Worm (Caenorhabditis elegans): ENCODE measurements around the gene klo-2.
A peak's percentile ranks its signal among the peaks of the same experiment; 100 is the strongest.

The klo-2 gene

ce11 chrIII:2473554-2473953 is 27.5 kb downstream of the klo-2 start, which contains the start of gene smg-6:
smg-6 (plus strand) TSS chrIII:2473854.
- TF ChIP-seq ztf-11 (tag; optimal IDR thresholded peaks at IDR 0.05) (no peak), nhr-237 (tag; optimal IDR thresholded peaks at IDR 0.05) (no peak), R02D3.7 (tag; optimal IDR thresholded peaks at IDR 0.05) (no peak), zag-1 (tag; optimal IDR thresholded peaks at IDR 0.05) (no peak), nhr-12 (tag; optimal IDR thresholded peaks at IDR 0.05) (no peak), ztf-4 (tag; optimal IDR thresholded peaks at IDR 0.05) (no peak), sea-2 (GFP tag; optimal IDR thresholded peaks at IDR 0.05) (no peak), elt-3 (tag; optimal IDR thresholded peaks at IDR 0.05) (no peak), nhr-43 (tag; optimal IDR thresholded peaks at IDR 0.05; ENCODE audit: poor library complexity, severe bottlenecking) (no peak), mml-1 (tag; optimal IDR thresholded peaks at IDR 0.05) (no peak), fkh-10 (GFP tag; optimal IDR thresholded peaks at IDR 0.05) (no peak), nhr-76 (tag; optimal IDR thresholded peaks at IDR 0.05) (no peak), pqm-1 (tag; optimal IDR thresholded peaks at IDR 0.05) (no peak), ama-1 (optimal IDR thresholded peaks at IDR 0.05) (no peak), ceh-16 (tag; optimal IDR thresholded peaks at IDR 0.05) (no peak), nhr-25 (tag; optimal IDR thresholded peaks at IDR 0.05) (no peak), nhr-77 (tag; optimal IDR thresholded peaks at IDR 0.05) (no peak)

- no peak for TF ChIP-seq unc-62 (GFP tag; optimal IDR thresholded peaks at IDR 0.05)
- TF ChIP-seq sea-2 (GFP tag; optimal IDR thresholded peaks at IDR 0.05), result no peak
Observed at ce11 chrIII:2474781-2475180, 28.8 kb downstream of the klo-2 start.

DNA sequence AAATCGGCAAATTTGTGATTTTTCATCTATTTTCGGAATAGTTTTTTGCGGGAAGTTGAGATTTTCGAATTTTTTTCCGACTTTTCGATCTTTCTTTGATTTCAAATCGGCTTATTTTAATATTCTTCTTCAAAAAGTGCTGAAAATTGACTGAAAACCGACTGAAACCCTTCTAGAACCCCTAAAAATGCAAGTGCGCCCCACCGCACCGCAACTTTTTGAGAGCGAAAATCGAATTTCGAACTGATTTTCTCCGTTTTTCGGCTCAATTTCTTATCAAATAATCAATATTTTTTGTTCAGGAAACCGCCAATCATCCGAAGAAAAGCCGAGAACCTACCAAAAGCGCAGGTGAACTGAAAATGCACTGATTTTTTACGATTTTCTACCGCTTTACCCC is 31.3 kb downstream of the klo-2 start:
- TF ChIP-seq unc-62 (GFP tag; optimal IDR thresholded peaks at IDR 0.05) (no peak), aly-2 (tag; optimal IDR thresholded peaks at IDR 0.05) (no peak), daf-12 (tag; optimal IDR thresholded peaks at IDR 0.05) (no peak), ceh-9 (tag; optimal IDR thresholded peaks at IDR 0.05) (no peak), fkh-10 (GFP tag; optimal IDR thresholded peaks at IDR 0.05) (no peak), elt-2 (tag; optimal IDR thresholded peaks at IDR 0.05) (no peak), fos-1 (tag; optimal IDR thresholded peaks at IDR 0.05) (no peak), lin-15B (tag; optimal IDR thresholded peaks at IDR 0.05) (no peak)

ce11 chrIII:2478605-2479004 is 32.6 kb downstream of the klo-2 start:
- TF ChIP-seq ceh-28 (tag; optimal IDR thresholded peaks at IDR 0.05) (peak; percentile 97), egl-27 (tag; optimal IDR thresholded peaks at IDR 0.05) (no peak)

DNA sequence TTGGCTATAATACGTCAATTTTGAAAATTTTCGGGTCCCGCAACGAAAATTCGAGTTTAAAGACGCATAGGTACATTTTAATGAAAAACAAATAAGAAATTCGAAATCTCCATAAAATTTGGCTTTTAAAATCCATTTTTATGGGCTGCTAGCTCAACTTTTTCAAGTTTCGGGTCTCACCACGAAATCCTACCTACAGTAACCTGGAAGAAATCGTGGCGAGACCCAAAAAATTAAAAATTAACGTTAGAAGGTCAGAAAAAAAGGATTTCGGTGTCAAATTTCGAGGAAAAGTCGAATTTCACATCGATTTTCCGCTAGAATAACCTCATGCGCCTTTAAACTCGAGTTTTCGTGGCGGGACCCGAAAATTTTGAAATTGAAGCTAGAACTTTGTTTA is 36.2 kb downstream of the klo-2 start:
- no peak for TF ChIP-seq egl-27 (tag; optimal IDR thresholded peaks at IDR 0.05)

DNA sequence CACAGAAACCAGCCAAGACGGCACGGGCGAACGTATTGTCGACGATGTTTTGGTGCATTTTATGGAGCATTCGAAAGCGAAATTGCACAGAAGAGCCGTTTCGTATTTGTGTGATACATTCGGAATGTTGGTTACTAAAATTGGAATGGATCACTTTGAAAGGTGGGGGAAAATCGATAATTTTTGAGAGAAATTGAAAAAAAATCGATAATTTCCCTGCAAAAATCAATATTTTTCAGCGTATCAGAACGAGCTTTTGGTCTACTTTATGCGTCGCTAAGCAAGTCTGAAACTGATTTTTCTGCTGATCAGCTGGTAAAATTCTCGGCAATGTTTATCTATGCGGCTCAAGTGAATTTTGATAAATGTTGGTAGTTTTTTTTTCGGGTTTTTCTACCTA is 36.7 kb downstream of the klo-2 start:
- TF ChIP-seq nhr-11 (tag; optimal IDR thresholded peaks at IDR 0.05) (no peak), ceh-28 (tag; optimal IDR thresholded peaks at IDR 0.05) (peak; percentile 78)

DNA sequence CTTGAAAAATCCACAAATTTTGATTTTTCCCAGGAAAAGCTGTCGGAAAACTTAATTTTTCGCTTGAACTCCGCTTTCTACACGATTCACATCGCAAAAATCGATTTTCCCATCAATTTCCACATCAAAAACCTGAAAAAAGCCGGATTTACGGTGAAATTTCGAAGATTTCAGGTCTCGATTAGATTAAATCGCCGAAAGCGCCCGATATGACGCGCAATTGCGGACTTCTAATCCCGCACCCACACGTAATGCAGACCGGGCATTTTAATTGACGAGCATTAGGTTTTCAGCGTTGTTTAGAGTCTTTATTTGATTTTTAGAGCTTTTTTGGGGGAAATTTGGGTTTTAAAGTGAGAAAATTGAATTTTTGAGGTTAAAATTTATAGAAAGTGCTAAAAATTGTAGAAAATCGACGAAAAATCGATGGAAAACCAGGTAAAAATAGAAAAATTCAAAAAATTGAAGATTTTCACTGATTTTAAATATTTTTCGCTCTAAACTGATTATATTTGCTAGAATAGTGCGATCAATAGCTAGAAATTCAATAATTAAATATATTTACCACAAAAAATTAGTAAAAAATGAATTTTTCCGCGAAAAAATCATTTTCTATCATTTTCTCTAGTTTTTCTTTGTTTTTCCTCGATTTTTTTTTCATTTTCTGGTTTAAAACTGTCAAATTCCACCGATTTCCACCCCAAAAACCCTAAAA is 41.2 kb downstream of the klo-2 start, which contains the start of gene Y54F10AL.1:
Gene Y54F10AL.1, plus strand, starts transcription at position 665 of the 715 bp plus-strand sequence.
- TF ChIP-seq nfya-1 (tag; optimal IDR thresholded peaks at IDR 0.05; ENCODE audit: insufficient read depth) (peak; percentile 2), nhr-67 (tag; optimal IDR thresholded peaks at IDR 0.05) (no peak), nhr-76 (tag; optimal IDR thresholded peaks at IDR 0.05) (no peak), tbx-2 (tag; optimal IDR thresholded peaks at IDR 0.05) (no peak), aly-2 (tag; optimal IDR thresholded peaks at IDR 0.05) (no peak), mml-1 (tag; optimal IDR thresholded peaks at IDR 0.05) (no peak), sea-2 (GFP tag; optimal IDR thresholded peaks at IDR 0.05) (no peak), lin-15B (tag; optimal IDR thresholded peaks at IDR 0.05) (peak; percentile 39), ama-1 (optimal IDR thresholded peaks at IDR 0.05) (no peak), ceh-16 (tag; optimal IDR thresholded peaks at IDR 0.05) (no peak), pha-4 (tag; optimal IDR thresholded peaks at IDR 0.05) (no peak), skn-1 (tag; optimal IDR thresholded peaks at IDR 0.05) (no peak), eor-1 (tag; optimal IDR thresholded peaks at IDR 0.05) (no peak), elt-3 (tag; optimal IDR thresholded peaks at IDR 0.05) (no peak), nhr-28 (tag; optimal IDR thresholded peaks at IDR 0.05) (no peak), nhr-12 (tag; optimal IDR thresholded peaks at IDR 0.05) (no peak), nhr-43 (tag; optimal IDR thresholded peaks at IDR 0.05; ENCODE audit: poor library complexity, severe bottlenecking) (no peak), egl-5 (tag; optimal IDR thresholded peaks at IDR 0.05) (no peak), fos-1 (tag; optimal IDR thresholded peaks at IDR 0.05) (no peak), ZK546.5 (tag; optimal IDR thresholded peaks at IDR 0.05) (no peak), snpc-4 (tag; optimal IDR thresholded peaks at IDR 0.05) (no peak), mdl-1 (tag; optimal IDR thresholded peaks at IDR 0.05) (no peak), nhr-23 (tag; optimal IDR thresholded peaks at IDR 0.05) (peak; percentile 2), zag-1 (tag; optimal IDR thresholded peaks at IDR 0.05) (no peak)
